Worm (Caenorhabditis elegans) whole organism, L1 larva: ENCODE measurements around the gene nspb-9.

Experiments used
- C16A3.4 ChIP-seq: fragments of 150-350 bp; optimal IDR thresholded peaks from 2 replicates; lab custom pipeline; 2014; ENCODE audit warnings: missing biosample characterization, missing genetic modification characterization
- ets-5 ChIP-seq: fragments of 200-800 bp; sonication (Bioruptor generic); IDR thresholded peaks from 2 replicates; pipeline ENCODE4 v1.3.6; 2022; ENCODE audit warnings: missing genetic modification characterization, missing compliant biosample characterization
- lin-15B ChIP-seq: fragments of 150-350 bp; sonication (generic microtip); optimal IDR thresholded peaks from 3 replicates; lab custom pipeline; 2014; ENCODE audit warnings: missing biosample characterization, missing genetic modification characterization
- lin-39 ChIP-seq: fragments of 150-350 bp; optimal IDR thresholded peaks from 2 replicates; lab custom pipeline; 2014; ENCODE audit warnings: missing biosample characterization, missing genetic modification reagents, missing genetic modification characterization
- nhr-237 ChIP-seq: fragments of 150-350 bp; optimal IDR thresholded peaks from 2 replicates; lab custom pipeline; 2014; ENCODE audit warnings: missing biosample characterization, missing genetic modification characterization
- snpc-4 ChIP-seq: fragments of 150-350 bp; optimal IDR thresholded peaks from 2 replicates; lab custom pipeline; 2014; ENCODE audit warnings: missing biosample characterization, missing genetic modification characterization
- ztf-4 ChIP-seq: fragments of 150-350 bp; optimal IDR thresholded peaks from 2 replicates; lab custom pipeline; 2014; ENCODE audit warnings: missing biosample characterization, missing genetic modification characterization

DNA sequence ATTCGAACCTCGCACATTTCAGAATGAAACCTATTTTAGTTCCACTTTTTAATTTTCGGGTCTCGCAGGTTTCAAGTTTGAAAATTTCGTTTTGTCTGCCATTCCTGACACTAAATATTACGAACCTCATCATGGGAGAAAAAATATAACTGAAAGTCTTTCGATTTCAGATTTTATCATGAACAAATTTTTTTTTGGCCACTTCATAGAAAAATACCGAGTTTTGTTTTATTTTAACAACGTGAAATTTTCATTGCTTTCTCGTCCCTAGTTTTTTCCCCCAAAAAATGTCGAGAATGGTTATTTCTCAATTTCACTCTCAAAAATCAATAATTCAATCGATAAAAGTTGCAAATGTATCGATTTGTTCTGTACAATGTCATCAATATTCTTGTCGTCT is 1.9 kb upstream of the nspb-9 start, which contains the start of gene C01G12.9:
- TF ChIP-seq lin-39 (tag; lab: Kevin White, UChicago) = no peak
- no peak for TF ChIP-seq ztf-4 (tag; lab: Kevin White, UChicago)
- TF ChIP-seq ets-5 (GFP tag; lab: Robert Waterston, UW) = no peak
- TF ChIP-seq nhr-237 = no peak
- no peak for TF ChIP-seq lin-15B (tag; lab: Kevin White, UChicago)
- no peak for TF ChIP-seq C16A3.4 (tag; lab: Kevin White, UChicago)
- TF ChIP-seq snpc-4 (tag; lab: Kevin White, UChicago) = no peak
